Fruit fly (Drosophila melanogaster) whole organism, embryonic: ENCODE data around the gene CRIF.

ENCODE experiments used
- Aef1 ChIP-seq: fragments of 200-800 bp; sonication (Bioruptor generic); IDR thresholded peaks from 3 replicates; pipeline ENCODE4 v1.3.6; 2022; ENCODE audit warnings: missing biosample characterization, missing genetic modification characterization
- BEAF-32 ChIP-seq: fragments of 200-800 bp; sonication (Bioruptor generic); optimal IDR thresholded peaks from 3 replicates; lab custom pipeline; 2017; ENCODE audit warnings: missing biosample characterization, missing genetic modification characterization, mild to moderate bottlenecking, moderate library complexity, missing genetic modification reagents
- CG11560 ChIP-seq: fragments of 200-800 bp; sonication (Bioruptor generic); IDR thresholded peaks from 3 replicates; pipeline ENCODE4 v1.3.6; 2022; ENCODE audit warnings: missing biosample characterization, missing genetic modification characterization
- CG12391 ChIP-seq: fragments of 200-800 bp; sonication (Bioruptor generic); optimal IDR thresholded peaks from 3 replicates; lab custom pipeline; 2018; ENCODE audit warnings: missing biosample characterization, mild to moderate bottlenecking, missing genetic modification characterization, moderate library complexity
- CG12659 ChIP-seq: fragments of 200-800 bp; sonication (Bioruptor generic); optimal IDR thresholded peaks from 3 replicates; lab custom pipeline; 2017; ENCODE audit warnings: mild to moderate bottlenecking, missing biosample characterization, missing genetic modification reagents, missing genetic modification characterization
- CG13424 ChIP-seq: fragments of 200-800 bp; sonication (Bioruptor generic); optimal IDR thresholded peaks from 2 replicates; lab custom pipeline; 2019; ENCODE audit warnings: missing biosample characterization, mild to moderate bottlenecking, missing genetic modification characterization, moderate library complexity
- CG17385 ChIP-seq: fragments of 200-800 bp; sonication (Bioruptor generic); optimal IDR thresholded peaks from 3 replicates; lab custom pipeline; 2018; ENCODE audit warnings: missing biosample characterization, mild to moderate bottlenecking, missing genetic modification characterization
- CG2712 ChIP-seq: fragments of 200-800 bp; optimal IDR thresholded peaks from 3 replicates; lab custom pipeline; 2019; ENCODE audit warnings: missing biosample characterization, mild to moderate bottlenecking, missing genetic modification characterization, moderate library complexity
- CG31224 ChIP-seq: fragments of 200-800 bp; sonication (Bioruptor generic); IDR thresholded peaks from 2 replicates; pipeline ENCODE4 v1.3.6; 2022; ENCODE audit warnings: missing biosample characterization, missing genetic modification characterization
- CG4282 ChIP-seq: fragments of 200-800 bp; sonication (Bioruptor generic); optimal IDR thresholded peaks from 2 replicates; lab custom pipeline; 2016; ENCODE audit warnings: missing biosample characterization, missing genetic modification characterization
- CG5245 ChIP-seq: fragments of 200-800 bp; sonication (Bioruptor generic); optimal IDR thresholded peaks from 3 replicates; lab custom pipeline; 2016; ENCODE audit warnings: missing biosample characterization, missing genetic modification characterization
- CG6175 ChIP-seq: fragments of 200-800 bp; sonication (Bioruptor generic); IDR thresholded peaks from 3 replicates; pipeline ENCODE4 v1.3.6; 2022; ENCODE audit warnings: missing biosample characterization, missing genetic modification characterization
- CG6683 ChIP-seq: fragments of 200-800 bp; sonication (Bioruptor generic); optimal IDR thresholded peaks from 2 replicates; lab custom pipeline; 2017; ENCODE audit warnings: missing biosample characterization, mild to moderate bottlenecking, missing genetic modification characterization, missing genetic modification reagents
- CG7372 ChIP-seq: fragments of 200-800 bp; sonication (Bioruptor generic); IDR thresholded peaks from 2 replicates; pipeline ENCODE4 v1.3.6; 2022; ENCODE audit warnings: missing biosample characterization, missing genetic modification characterization
- Ets65A ChIP-seq: fragments of 200-800 bp; sonication (Bioruptor generic); peaks from one replicate; lab custom pipeline; 2016; ENCODE audit warnings: missing biosample characterization, missing genetic modification characterization
- HHEX ChIP-seq: fragments of 200-800 bp; sonication (Bioruptor generic); optimal IDR thresholded peaks from 3 replicates; lab custom pipeline; 2017; ENCODE audit warnings: missing biosample characterization, mild to moderate bottlenecking, missing genetic modification characterization, missing genetic modification reagents
- HLH3B ChIP-seq: fragments of 200-800 bp; sonication (Bioruptor generic); IDR thresholded peaks from 2 replicates; pipeline ENCODE4 v1.3.6; 2022; ENCODE audit warnings: missing biosample characterization, missing genetic modification characterization
- Lhr ChIP-seq: fragments of 200-800 bp; sonication (Bioruptor generic); optimal IDR thresholded peaks from 3 replicates; lab custom pipeline; 2017; ENCODE audit warnings: mild to moderate bottlenecking, missing biosample characterization, missing genetic modification reagents, missing genetic modification characterization
- Med ChIP-seq: fragments of 200-800 bp; sonication (Bioruptor generic); peaks from one replicate; lab custom pipeline; 2016; ENCODE audit warnings: missing biosample characterization, missing genetic modification characterization, mild to moderate bottlenecking, inconsistent platforms, moderate library complexity
- Nf-YB ChIP-seq: fragments of 200-800 bp; sonication (Bioruptor generic); optimal IDR thresholded peaks from 3 replicates; lab custom pipeline; 2019; ENCODE audit warnings: missing biosample characterization, mild to moderate bottlenecking, missing genetic modification characterization, moderate library complexity
- Nf-YC ChIP-seq: fragments of 200-800 bp; optimal IDR thresholded peaks from 3 replicates; lab custom pipeline; 2019; ENCODE audit warnings: missing biosample characterization, mild to moderate bottlenecking, missing genetic modification characterization, moderate library complexity
- Sin3A ChIP-seq: fragments of >200 bp; optimal IDR thresholded peaks from 2 replicates; lab custom pipeline; 2018
- Sox102F ChIP-seq: fragments of 200-800 bp; sonication (Bioruptor generic); optimal IDR thresholded peaks from 2 replicates; lab custom pipeline; 2018; ENCODE audit warnings: missing biosample characterization, mild to moderate bottlenecking, missing genetic modification characterization, moderate library complexity
- YL-1 ChIP-seq: fragments of 200-800 bp; sonication (Bioruptor generic); optimal IDR thresholded peaks from 3 replicates; lab custom pipeline; 2017; ENCODE audit warnings: missing biosample characterization, mild to moderate bottlenecking, missing genetic modification characterization
- ac ChIP-seq: fragments of 200-800 bp; sonication (Bioruptor generic); optimal IDR thresholded peaks from 3 replicates; lab custom pipeline; 2017; ENCODE audit warnings: missing biosample characterization, mild to moderate bottlenecking, missing genetic modification characterization
- amos ChIP-seq: fragments of 200-800 bp; sonication (Bioruptor generic); IDR thresholded peaks from 2 replicates; pipeline ENCODE4 v1.3.6; 2022; ENCODE audit warnings: missing biosample characterization, missing genetic modification characterization; ENCODE audit not compliant: partially characterized antibody
- ara ChIP-seq: fragments of 200-800 bp; sonication (Bioruptor generic); IDR thresholded peaks from 2 replicates; pipeline ENCODE4 v1.3.6; 2022; ENCODE audit warnings: missing biosample characterization, missing genetic modification characterization
- ash1 ChIP-seq: fragments of 200-800 bp; sonication (Bioruptor generic); optimal IDR thresholded peaks from 2 replicates; lab custom pipeline; 2018; ENCODE audit warnings: missing biosample characterization, mild to moderate bottlenecking, missing genetic modification characterization
- az2 ChIP-seq: fragments of 200-800 bp; sonication (Bioruptor generic); optimal IDR thresholded peaks from 3 replicates; lab custom pipeline; 2016; ENCODE audit warnings: missing biosample characterization, missing genetic modification characterization
- cg ChIP-seq: fragments of 200-800 bp; sonication (Bioruptor generic); optimal IDR thresholded peaks from 3 replicates; lab custom pipeline; 2019; ENCODE audit warnings: missing biosample characterization, mild to moderate bottlenecking, missing genetic modification characterization, moderate library complexity
- chinmo ChIP-seq: fragments of 200-800 bp; sonication (Bioruptor generic); IDR thresholded peaks from 4 replicates; pipeline ENCODE4 v1.3.6; 2022; ENCODE audit warnings: missing biosample characterization, missing genetic modification characterization; ENCODE audit not compliant: partially characterized antibody
- crp ChIP-seq, 2 experiments: fragments of 200-800 bp; sonication (Bioruptor generic); optimal IDR thresholded peaks; 2 replicates in 1 of 2; 3 replicates in 1 of 2; lab custom pipeline; 2017; ENCODE audit warnings: missing biosample characterization in 2 of 2, missing genetic modification characterization in 2 of 2, mild to moderate bottlenecking in 1 of 2, moderate library complexity in 1 of 2
- ems ChIP-seq: fragments of 200-800 bp; sonication (Bioruptor generic); optimal IDR thresholded peaks from 3 replicates; lab custom pipeline; 2016; ENCODE audit warnings: missing biosample characterization, missing genetic modification characterization
- insv ChIP-seq, 2 experiments: fragments of 200-800 bp; sonication (Bioruptor generic); optimal IDR thresholded peaks; 3 replicates each; lab custom pipeline; 2016 to 2018; ENCODE audit warnings: missing biosample characterization in 2 of 2, missing genetic modification characterization in 2 of 2
- inv ChIP-seq: fragments of 200-800 bp; sonication (Bioruptor generic); IDR thresholded peaks from 2 replicates; pipeline ENCODE4 v1.3.6; 2022; ENCODE audit warnings: missing biosample characterization, missing genetic modification characterization; ENCODE audit not compliant: partially characterized antibody
- jing ChIP-seq: fragments of 200-800 bp; sonication (Bioruptor generic); optimal IDR thresholded peaks from 2 replicates; lab custom pipeline; 2018; ENCODE audit warnings: missing biosample characterization, mild to moderate bottlenecking, missing genetic modification characterization
- luna ChIP-seq: fragments of 200-800 bp; sonication (Bioruptor generic); optimal IDR thresholded peaks from 2 replicates; lab custom pipeline; 2016; ENCODE audit warnings: missing biosample characterization, missing genetic modification characterization
- nerfin-1 ChIP-seq: fragments of 200-800 bp; sonication (Bioruptor generic); optimal IDR thresholded peaks from 3 replicates; lab custom pipeline; 2019; ENCODE audit warnings: missing biosample characterization, mild to moderate bottlenecking, missing genetic modification characterization, moderate library complexity
- odd ChIP-seq: fragments of 200-800 bp; sonication (Bioruptor generic); optimal IDR thresholded peaks from 2 replicates; lab custom pipeline; 2017; ENCODE audit warnings: missing biosample characterization, mild to moderate bottlenecking, missing genetic modification characterization
- peb ChIP-seq: fragments of 200-800 bp; sonication (Bioruptor generic); IDR thresholded peaks from 2 replicates; pipeline ENCODE4 v1.3.6; 2022; ENCODE audit warnings: missing biosample characterization, missing genetic modification characterization
- pros ChIP-seq: fragments of 200-800 bp; sonication (Bioruptor generic); optimal IDR thresholded peaks from 3 replicates; lab custom pipeline; 2019; ENCODE audit warnings: missing biosample characterization, mild to moderate bottlenecking, missing genetic modification characterization, moderate library complexity
- psq ChIP-seq: fragments of 200-800 bp; sonication (Bioruptor generic); optimal IDR thresholded peaks from 2 replicates; lab custom pipeline; 2017; ENCODE audit warnings: missing biosample characterization, missing genetic modification characterization
- scrt ChIP-seq: fragments of 200-800 bp; sonication (Bioruptor generic); optimal IDR thresholded peaks from 2 replicates; lab custom pipeline; 2018; ENCODE audit warnings: missing biosample characterization, mild to moderate bottlenecking, missing genetic modification characterization, moderate library complexity
- sens-2 ChIP-seq: fragments of 200-800 bp; sonication (Bioruptor generic); IDR thresholded peaks from 2 replicates; pipeline ENCODE4 v1.3.6; 2022; ENCODE audit warnings: missing biosample characterization, missing genetic modification characterization
- sug ChIP-seq: fragments of 200-800 bp; optimal IDR thresholded peaks from 2 replicates; lab custom pipeline; 2019; ENCODE audit warnings: missing biosample characterization, mild to moderate bottlenecking, missing genetic modification characterization, moderate library complexity
- twi ChIP-seq: fragments of 200-800 bp; optimal IDR thresholded peaks from 2 replicates; lab custom pipeline; 2019; ENCODE audit warnings: missing biosample characterization, mild to moderate bottlenecking, missing genetic modification characterization, moderate library complexity
- vnd ChIP-seq: fragments of 200-800 bp; sonication (Bioruptor generic); IDR thresholded peaks from 3 replicates; pipeline ENCODE4 v1.3.6; 2022; ENCODE audit warnings: missing biosample characterization, missing genetic modification characterization; ENCODE audit not compliant: partially characterized antibody
- wor ChIP-seq: fragments of 200-800 bp; sonication (Bioruptor generic); IDR thresholded peaks from 2 replicates; pipeline ENCODE4 v1.3.6; 2022; ENCODE audit warnings: missing biosample characterization, missing genetic modification characterization

The CRIF gene

dm6 chr3L:21610535-21610934 lies 41.8 kb upstream of the CRIF start:
- TF ChIP-seq Aef1, result no peak
- peak; percentile 25 for TF ChIP-seq Ets65A
- TF ChIP-seq CG11560 (tag; lab: Robert Waterston, UW), result 0 out of 3 replicates have a peak, but pooled peaks have one; percentile 37
- peak; percentile 92 for TF ChIP-seq Nf-YB
- TF ChIP-seq ac (GFP tag; lab: Kevin White, UChicago), result no peak
- peak; percentile 60 for TF ChIP-seq pros (GFP tag; lab: Kevin White, UChicago)
- TF ChIP-seq twi (tag; lab: Kevin White, UChicago), result no peak
- TF ChIP-seq CG13424 (tag; lab: Kevin White, UChicago), result no peak
- peak; percentile 64 for TF ChIP-seq cg (GFP tag; lab: Kevin White, UChicago)
- no peak for TF ChIP-seq Med (GFP tag; lab: Kevin White, UChicago)
- peak; percentile 91 for TF ChIP-seq Nf-YC
- peak; percentile 18 for TF ChIP-seq nerfin-1 (tag; lab: Kevin White, UChicago)
- 0 out of 4 replicates have a peak, but pooled peaks have one; percentile 24 for TF ChIP-seq chinmo (GFP tag; lab: Robert Waterston, UW)
- 0 out of 3 replicates have a peak, but pooled peaks have one; percentile 27 for TF ChIP-seq CG6175 (GFP tag; lab: Robert Waterston, UW)

dm6 chr3L:21604265-21604664 lies 35.6 kb upstream of the CRIF start:
- TF ChIP-seq ara (GFP tag; lab: Robert Waterston, UW) (no peak), odd (GFP tag; lab: Kevin White, UChicago) (no peak), insv (GFP tag; optimal IDR thresholded peaks at IDR 0.05; lab: Kevin White, UChicago) (peak in 1 of 2 experiments; percentile 62), Sin3A (lab: Kevin White, UChicago) (no peak), scrt (GFP tag; lab: Kevin White, UChicago) (no peak), CG31224 (GFP tag; lab: Robert Waterston, UW) (no peak), Sox102F (GFP tag; lab: Kevin White, UChicago) (no peak), wor (0 out of 2 replicates have a peak, but pooled peaks have one; percentile 17), CG4282 (GFP tag; lab: Kevin White, UChicago) (peak; percentile 37), psq (GFP tag; lab: Kevin White, UChicago) (peak; percentile 27), az2 (GFP tag; lab: Kevin White, UChicago) (peak; percentile 67), ems (GFP tag; lab: Kevin White, UChicago) (peak; percentile 18), CG12659 (GFP tag; lab: Kevin White, UChicago) (no peak), vnd (GFP tag; lab: Robert Waterston, UW) (0 out of 3 replicates have a peak, but pooled peaks have one; percentile 48), CG13424 (tag; lab: Kevin White, UChicago) (no peak), jing (peak; percentile 13), Ets65A (peak; percentile 96), sens-2 (GFP tag; lab: Robert Waterston, UW) (no peak), CG7372 (GFP tag; lab: Robert Waterston, UW) (no peak), peb (no peak), HLH3B (GFP tag; lab: Robert Waterston, UW) (peak; percentile 53; the same call in 1 of the 2 replicates), ash1 (GFP tag; lab: Kevin White, UChicago) (peak; percentile 1), luna (GFP tag; lab: Kevin White, UChicago) (peak; percentile 60), amos (peak; percentile 76), CG17385 (peak; percentile 23), sug (no peak), CG12391 (peak; percentile 24), HHEX (GFP tag; lab: Kevin White, UChicago) (no peak), crp (GFP tag; optimal IDR thresholded peaks at IDR 0.05; lab: Kevin White, UChicago) (no peak), CG11560 (tag; lab: Robert Waterston, UW) (no peak; the same call in 2 of the 3 replicates), BEAF-32 (GFP tag; lab: Kevin White, UChicago) (no peak), CG2712 (tag; lab: Kevin White, UChicago) (no peak), Lhr (GFP tag; lab: Kevin White, UChicago) (peak; percentile 87), CG5245 (GFP tag; lab: Kevin White, UChicago) (peak; percentile 75), CG6683 (no peak), inv (GFP tag; lab: Robert Waterston, UW) (no peak), twi (tag; lab: Kevin White, UChicago) (no peak), YL-1 (no peak)
